Fruit fly (Drosophila melanogaster): ENCODE results near the gene CG6287.
A peak's percentile ranks its signal among the peaks of the same experiment; 100 is the strongest.

The CG6287 gene

DNA sequence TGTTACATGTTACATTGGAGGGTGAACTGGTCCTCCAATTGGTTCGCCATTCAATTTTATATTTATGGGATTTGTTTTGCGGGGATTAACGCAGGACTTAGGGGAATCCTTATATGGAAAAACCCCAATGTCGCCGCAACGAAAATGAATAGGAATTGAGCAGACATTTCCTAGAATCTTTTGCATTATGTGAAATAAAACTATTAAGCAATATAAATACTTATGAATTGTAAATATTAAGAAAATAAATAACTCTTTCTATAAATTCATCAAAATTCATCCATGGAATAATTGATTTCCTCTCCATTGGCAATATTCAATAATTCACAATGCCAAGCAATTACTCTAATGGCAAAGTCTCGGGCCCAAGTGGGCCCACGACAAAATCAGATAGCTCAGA, 41.8 kb downstream of the CG6287 start, which contains the start of gene Gr32a:
Gene Gr32a (plus strand): TSS at position 301 of the 400 bp plus-strand sequence.
- TF ChIP-seq CG8478 (optimal IDR thresholded peaks at IDR 0.05) (no peak), CTCF (optimal IDR thresholded peaks at IDR 0.05) (no peak)

DNA sequence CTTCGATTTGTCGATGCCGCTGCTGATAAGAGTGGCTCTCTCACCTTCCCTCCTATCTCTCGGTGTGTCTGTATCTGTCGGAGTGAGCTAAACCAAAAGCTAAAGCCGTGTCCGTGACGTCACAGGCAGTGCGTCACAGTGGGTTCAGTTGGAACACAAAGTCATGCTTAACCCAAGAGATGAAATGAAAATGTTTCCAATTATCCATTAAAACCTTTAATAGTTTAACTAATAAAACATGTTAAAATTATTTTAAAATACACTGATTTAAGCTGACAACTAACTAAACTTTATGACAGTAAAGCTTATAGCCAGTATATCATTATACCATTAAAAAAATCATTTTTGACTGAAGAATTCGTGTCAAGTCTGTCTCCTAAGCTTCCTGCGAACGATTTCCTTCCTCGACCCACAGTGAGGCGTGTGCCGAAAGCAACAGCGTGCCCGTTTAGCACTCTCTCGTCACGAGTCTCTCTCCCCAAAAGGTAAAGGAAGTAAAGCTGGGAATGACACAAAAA, 42.5 kb downstream of the CG6287 start, which contains the start of gene Idua:
Gene Idua (minus strand): TSS at position 51 of the 518 bp plus-strand sequence.
- TF ChIP-seq CTCF (optimal IDR thresholded peaks at IDR 0.05) (no peak), CG8478 (optimal IDR thresholded peaks at IDR 0.05) (no peak)

DNA sequence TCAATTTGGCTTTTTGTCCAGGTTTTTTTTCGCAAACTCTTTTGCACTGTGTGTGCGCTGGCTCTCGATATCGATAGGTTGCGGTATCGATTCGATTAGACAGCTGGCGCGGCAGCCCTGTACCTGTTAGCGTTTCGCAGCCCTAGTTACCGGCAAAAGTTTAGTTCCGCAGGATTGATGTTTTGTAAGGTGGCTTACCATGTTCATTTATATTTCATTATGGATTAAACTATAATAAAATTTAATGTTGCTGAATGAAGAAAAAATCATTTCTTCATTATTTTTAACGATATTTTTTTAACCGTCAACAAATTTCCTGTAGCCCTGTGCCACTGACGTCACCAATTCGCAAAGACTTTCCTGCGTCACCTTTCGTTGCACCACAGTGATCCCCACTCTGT, 49.0 kb downstream of the CG6287 start, which contains the start of gene Reps:
Gene Reps (minus strand): TSS at position 84 of the 401 bp plus-strand sequence.
- TF ChIP-seq CG8478 (optimal IDR thresholded peaks at IDR 0.05) (no peak), CTCF (optimal IDR thresholded peaks at IDR 0.05) (peak in 1 of 2 experiments; percentile 11)

DNA sequence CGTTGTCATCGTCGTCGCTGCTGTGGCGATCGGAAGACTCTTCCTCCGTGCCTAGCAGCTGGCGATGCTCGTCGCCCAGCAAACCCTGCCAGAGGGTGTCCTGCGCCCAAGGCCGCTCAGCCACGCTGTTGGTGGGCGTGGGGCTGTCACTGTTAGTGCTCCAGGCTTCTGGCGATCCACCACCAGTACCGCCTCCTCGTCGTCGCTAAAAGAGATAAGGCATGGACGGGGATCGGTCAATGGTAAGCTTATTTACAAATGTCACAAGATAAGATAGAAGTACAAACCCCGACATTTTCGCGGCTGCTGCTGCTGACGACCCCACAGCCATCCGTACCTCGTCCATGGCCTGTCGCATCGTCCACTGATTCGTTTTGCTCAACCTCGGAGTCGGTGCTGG, 50.2 kb downstream of the CG6287 start:
- TF ChIP-seq CG8478 (optimal IDR thresholded peaks at IDR 0.05) (no peak), CTCF (optimal IDR thresholded peaks at IDR 0.05) (no peak)

Measured in S2 (cell line).